Worm (Caenorhabditis elegans): ENCODE measurements around the gene F14H3.6.

DNA sequence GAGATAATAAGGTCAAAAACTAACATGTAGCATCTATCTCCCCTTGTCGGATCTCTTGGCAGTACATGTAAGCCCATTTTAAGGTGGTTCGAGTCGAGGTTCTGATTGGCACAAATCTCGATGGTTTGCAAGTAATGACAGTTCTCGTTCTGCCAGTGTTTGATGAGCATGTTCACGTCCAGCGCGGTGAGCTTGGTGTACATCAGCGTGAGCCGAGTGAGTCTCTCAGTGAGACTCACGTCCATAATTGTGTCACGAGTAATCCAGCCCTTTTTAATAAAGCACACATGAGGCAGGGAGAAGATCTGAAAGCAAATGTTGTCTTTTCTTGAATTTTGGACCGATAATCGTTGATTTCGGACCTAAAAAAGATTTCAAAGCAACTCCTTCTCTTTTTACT, 25.9 kb downstream of the F14H3.6 start, which contains the start of gene T10C6.16:
- TF ChIP-seq elt-3 (tag; optimal IDR thresholded peaks at IDR 0.05) (no peak), pha-4 (tag; optimal IDR thresholded peaks at IDR 0.05) (no peak), unc-120 (tag; optimal IDR thresholded peaks at IDR 0.05; ENCODE audit: poor library complexity, severe bottlenecking) (no peak), hlh-1 (tag; optimal IDR thresholded peaks at IDR 0.05) (no peak), ces-1 (GFP tag; optimal IDR thresholded peaks at IDR 0.05) (no peak), snpc-4 (tag; optimal IDR thresholded peaks at IDR 0.05) (no peak), nhr-237 (tag; optimal IDR thresholded peaks at IDR 0.05) (no peak), nhr-28 (tag; optimal IDR thresholded peaks at IDR 0.05) (no peak), lin-13 (tag; optimal IDR thresholded peaks at IDR 0.05) (no peak), lsy-2 (tag; optimal IDR thresholded peaks at IDR 0.05) (no peak), M03D4.4 (tag; optimal IDR thresholded peaks at IDR 0.05) (no peak), ceh-83 (GFP tag; optimal IDR thresholded peaks at IDR 0.05) (no peak)
